Worm (Caenorhabditis elegans) whole organism, L1 larva: ENCODE data around the gene ttn-1.

Source experiments
- C16A3.4 ChIP-seq: fragments of 150-350 bp; optimal IDR thresholded peaks from 2 replicates; lab custom pipeline; 2014; ENCODE audit warnings: missing biosample characterization, missing genetic modification characterization
- elt-2 ChIP-seq: sonication (generic microtip); optimal IDR thresholded peaks from 2 replicates; lab custom pipeline; 2016; ENCODE audit warnings: missing genetic modification characterization, mild to moderate bottlenecking, inconsistent platforms, missing compliant biosample characterization, missing genetic modification reagents
- fkh-10 ChIP-seq: sonication (generic microtip); optimal IDR thresholded peaks from 2 replicates; lab custom pipeline; 2017; ENCODE audit warnings: missing biosample characterization, missing genetic modification reagents, missing genetic modification characterization
- lsy-2 ChIP-seq, 2 experiments: fragments of 150-350 bp; optimal IDR thresholded peaks; 2 replicates each; lab custom pipeline; 2014; ENCODE audit warnings: missing biosample characterization in 2 of 2, missing genetic modification characterization in 2 of 2
- mdl-1 ChIP-seq, 2 experiments: fragments of 150-350 bp; optimal IDR thresholded peaks; 2 replicates each; lab custom pipeline; 2014 to 2017; ENCODE audit warnings: missing biosample characterization in 2 of 2, missing genetic modification characterization in 2 of 2, inconsistent platforms in 1 of 2
- nhr-12 ChIP-seq: sonication (generic microtip); optimal IDR thresholded peaks from 2 replicates; lab custom pipeline; 2017; ENCODE audit warnings: missing biosample characterization, missing genetic modification characterization
- nhr-28 ChIP-seq: fragments of 150-350 bp; optimal IDR thresholded peaks from 2 replicates; lab custom pipeline; 2014; ENCODE audit warnings: missing biosample characterization, missing genetic modification characterization
- nhr-77 ChIP-seq: fragments of 150-350 bp; optimal IDR thresholded peaks from 2 replicates; lab custom pipeline; 2014; ENCODE audit warnings: missing biosample characterization, missing genetic modification characterization
- nhr-90 ChIP-seq: sonication (generic microtip); optimal IDR thresholded peaks from 2 replicates; lab custom pipeline; 2016; ENCODE audit warnings: mild to moderate bottlenecking, missing genetic modification characterization, missing compliant biosample characterization; ENCODE audit not compliant: poor library complexity
- unc-130 ChIP-seq: fragments of 150-350 bp; optimal IDR thresholded peaks from 2 replicates; lab custom pipeline; 2017; ENCODE audit warnings: missing biosample characterization, missing genetic modification characterization, inconsistent platforms

ce11 chrV:6208585-6208984 lies 6.2 kb upstream of the ttn-1 start, which contains the start of gene rme-1:
- TF ChIP-seq nhr-77 (no peak), unc-130 (no peak), nhr-90 (tag; lab: Kevin White, UChicago) (no peak), nhr-28 (no peak), elt-2 (tag; lab: Kevin White, UChicago) (no peak), fkh-10 (GFP tag; lab: Kevin White, UChicago) (no peak), C16A3.4 (no peak), mdl-1 (tag; optimal IDR thresholded peaks at IDR 0.05; lab: Kevin White, UChicago) (no peak), nhr-12 (no peak), lsy-2 (tag; optimal IDR thresholded peaks at IDR 0.05; lab: Kevin White, UChicago) (no peak)
